Worm (Caenorhabditis elegans): ENCODE data around the gene ceh-87.

ceh-87 gene

DNA sequence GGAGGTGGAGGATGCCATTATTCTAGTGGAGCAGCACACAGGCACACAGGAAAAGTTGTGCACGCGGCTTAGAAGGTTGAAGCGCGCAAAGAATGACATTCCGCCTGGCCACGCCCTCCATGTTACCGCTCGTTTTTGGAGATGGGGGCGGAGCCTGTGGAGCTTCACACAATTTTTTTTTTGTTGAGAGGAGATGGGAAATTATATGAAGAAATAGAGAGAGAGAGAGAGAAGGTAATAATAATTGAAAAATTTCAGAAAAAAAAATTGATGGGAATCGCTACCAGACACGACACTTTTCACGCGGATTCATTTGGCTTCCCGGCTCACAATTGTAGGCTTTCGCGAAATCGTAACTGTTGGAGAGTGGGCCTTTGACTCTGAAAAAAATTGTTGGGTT lies 33.2 kb upstream of the ceh-87 start, which contains the start of gene T05A8.3:
Gene T05A8.3 (minus strand): TSS at position 101 of the 400 bp plus-strand sequence.
- TF ChIP-seq mes-2 (tag; optimal IDR thresholded peaks at IDR 0.05; ENCODE audit: poor library complexity, severe bottlenecking) (no peak), aha-1 (tag) (peak; percentile 12), D1046.2 (GFP tag; IDR thresholded peaks at IDR 0.05) (no peak), lim-7 (GFP tag; IDR thresholded peaks at IDR 0.05) (no peak), ztf-7 (tag; optimal IDR thresholded peaks at IDR 0.05) (no peak), set-16 (GFP tag; IDR thresholded peaks at IDR 0.05) (0 out of 2 replicates have a peak, but pooled peaks have one; percentile 1), F10B5.3 (tag; optimal IDR thresholded peaks at IDR 0.05) (no peak)

DNA sequence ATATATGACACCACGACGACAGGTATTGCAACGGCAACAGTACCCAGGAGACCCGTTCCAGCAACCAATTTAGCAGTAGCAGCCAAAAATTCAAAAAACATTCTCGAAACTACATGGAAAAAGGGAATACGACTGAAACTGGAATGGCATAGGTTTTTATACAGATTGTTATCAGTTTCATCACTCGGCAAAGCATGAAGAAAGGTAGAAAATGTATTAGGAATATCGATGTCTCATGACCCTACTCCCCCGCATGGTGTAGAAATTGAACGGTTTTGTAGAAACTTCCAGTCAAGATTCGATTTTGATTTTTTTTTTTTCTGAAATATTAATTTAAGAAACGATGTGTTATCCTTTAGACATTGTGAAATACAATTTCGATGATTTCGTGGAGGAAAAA lies 26.8 kb upstream of the ceh-87 start, which contains the start of gene T05A8.2:
Gene T05A8.2 (minus strand): TSS at position 101 of the 400 bp plus-strand sequence.
- peak in 1 of 2 experiments; percentile 35 for TF ChIP-seq unc-62 (GFP tag; optimal IDR thresholded peaks at IDR 0.05 in 1 of 2)
- no peak for TF ChIP-seq unc-62 (tag; optimal IDR thresholded peaks at IDR 0.05)
- no peak for TF ChIP-seq F10B5.3 (tag; optimal IDR thresholded peaks at IDR 0.05)

DNA sequence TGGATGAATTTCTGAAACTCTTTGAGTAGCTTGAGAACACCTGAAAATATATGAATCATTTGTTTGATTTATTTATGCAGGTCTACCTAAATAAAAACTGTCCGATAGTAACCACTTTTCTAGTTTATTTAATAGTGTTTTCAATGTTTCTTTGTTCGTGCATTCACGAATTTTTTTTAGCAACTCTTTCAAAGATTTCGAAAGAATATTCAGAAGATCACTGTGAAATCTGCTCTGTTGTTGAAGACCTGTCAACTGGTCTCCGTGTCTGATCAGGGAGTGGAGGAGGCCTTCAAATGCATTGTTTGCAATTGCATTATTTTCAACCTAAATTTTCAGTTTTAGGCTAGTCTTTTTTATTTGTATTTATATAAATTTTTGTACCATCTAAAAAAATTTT lies 25.8 kb upstream of the ceh-87 start, which contains the start of gene T05A8.1:
Gene T05A8.1 (minus strand): TSS at position 101 of the 400 bp plus-strand sequence.
- TF ChIP-seq snpc-1.2 (GFP tag; IDR thresholded peaks at IDR 0.05) (no peak), Y105C5A.15 (GFP tag; IDR thresholded peaks at IDR 0.05) (no peak), unc-39 (tag; optimal IDR thresholded peaks at IDR 0.05) (no peak), pha-4 (GFP tag; IDR thresholded peaks at IDR 0.05) (no peak), pha-4 (tag; optimal IDR thresholded peaks at IDR 0.05) (no peak), sdz-12 (GFP tag; optimal IDR thresholded peaks at IDR 0.05) (no peak), ceh-20 (GFP tag; IDR thresholded peaks at IDR 0.05) (no peak), daf-19 (GFP tag; conservative IDR thresholded peaks at IDR 0.05) (no peak), lin-39 (tag; optimal IDR thresholded peaks at IDR 0.05) (no peak), jun-1 (tag; optimal IDR thresholded peaks at IDR 0.05) (no peak), F49E8.2 (tag; optimal IDR thresholded peaks at IDR 0.05; ENCODE audit: borderline replicate concordance) (no peak), nhr-237 (tag; optimal IDR thresholded peaks at IDR 0.05) (no peak), ceh-28 (tag; optimal IDR thresholded peaks at IDR 0.05) (no peak), php-3 (GFP tag; IDR thresholded peaks at IDR 0.05) (no peak), hif-1 (tag; optimal IDR thresholded peaks at IDR 0.05) (no peak), madf-5 (GFP tag; IDR thresholded peaks at IDR 0.05) (no peak), snpc-4 (tag; optimal IDR thresholded peaks at IDR 0.05) (no peak), ama-1 (optimal IDR thresholded peaks at IDR 0.05) (no peak)

DNA sequence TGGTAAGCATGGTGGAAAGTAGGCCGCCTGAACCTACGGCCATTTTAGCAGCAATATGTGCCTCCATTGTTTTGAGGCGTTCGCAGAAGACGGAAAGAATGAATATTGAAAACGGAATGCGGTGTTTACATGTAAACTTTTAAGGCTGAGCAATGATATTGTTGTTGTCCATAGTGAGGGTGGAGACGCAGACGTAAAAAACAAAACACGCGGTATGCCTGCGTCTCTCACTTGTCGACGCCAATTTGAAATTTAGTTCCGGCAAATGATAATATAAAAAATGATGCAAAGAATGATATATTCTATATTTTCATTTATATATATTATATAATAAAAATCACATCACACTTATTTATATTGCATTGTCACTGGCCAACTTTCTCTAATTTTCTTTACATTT lies 23.8 kb upstream of the ceh-87 start, which contains the start of gene Y47G7B.2:
Gene Y47G7B.2 (minus strand): TSS at position 143 of the 400 bp plus-strand sequence.
- peak; percentile 45 for TF ChIP-seq mes-2 (tag; optimal IDR thresholded peaks at IDR 0.05; ENCODE audit: poor library complexity, severe bottlenecking)
- peak; percentile 49 for TF ChIP-seq hlh-30 (tag; optimal IDR thresholded peaks at IDR 0.05; ENCODE audit: insufficient read depth)
- no peak for TF ChIP-seq daf-16 (GFP tag; optimal IDR thresholded peaks at IDR 0.05)
- peak; percentile 68 for TF ChIP-seq daf-16 (tag; optimal IDR thresholded peaks at IDR 0.05)
- TF ChIP-seq hlh-11 (tag; optimal IDR thresholded peaks at IDR 0.05): peak; percentile 25
- 0 out of 2 replicates have a peak, but pooled peaks have one; percentile 10 for TF ChIP-seq dmd-6 (GFP tag; IDR thresholded peaks at IDR 0.05)
- no peak for TF ChIP-seq nhr-25 (tag; optimal IDR thresholded peaks at IDR 0.05; ENCODE audit: borderline replicate concordance, insufficient read depth)
- TF ChIP-seq lin-38 (GFP tag; IDR thresholded peaks at IDR 0.05): no peak
- TF ChIP-seq vab-7 (GFP tag; IDR thresholded peaks at IDR 0.05): no peak
- TF ChIP-seq nhr-48 (tag; optimal IDR thresholded peaks at IDR 0.05): no peak
- TF ChIP-seq mep-1 (tag; optimal IDR thresholded peaks at IDR 0.05): no peak
- TF ChIP-seq lin-1 (GFP tag; IDR thresholded peaks at IDR 0.05): no peak
- no peak for TF ChIP-seq lin-13 (GFP tag; optimal IDR thresholded peaks at IDR 0.05)
- peak; percentile 90 for TF ChIP-seq duxl-1 (tag; optimal IDR thresholded peaks at IDR 0.05; ENCODE audit: poor library complexity)
